Worm (Caenorhabditis elegans): ENCODE measurements around the gene F21C10.6.
A peak's percentile ranks its signal among the peaks of the same experiment; 100 is the strongest.

F21C10.6 gene

DNA sequence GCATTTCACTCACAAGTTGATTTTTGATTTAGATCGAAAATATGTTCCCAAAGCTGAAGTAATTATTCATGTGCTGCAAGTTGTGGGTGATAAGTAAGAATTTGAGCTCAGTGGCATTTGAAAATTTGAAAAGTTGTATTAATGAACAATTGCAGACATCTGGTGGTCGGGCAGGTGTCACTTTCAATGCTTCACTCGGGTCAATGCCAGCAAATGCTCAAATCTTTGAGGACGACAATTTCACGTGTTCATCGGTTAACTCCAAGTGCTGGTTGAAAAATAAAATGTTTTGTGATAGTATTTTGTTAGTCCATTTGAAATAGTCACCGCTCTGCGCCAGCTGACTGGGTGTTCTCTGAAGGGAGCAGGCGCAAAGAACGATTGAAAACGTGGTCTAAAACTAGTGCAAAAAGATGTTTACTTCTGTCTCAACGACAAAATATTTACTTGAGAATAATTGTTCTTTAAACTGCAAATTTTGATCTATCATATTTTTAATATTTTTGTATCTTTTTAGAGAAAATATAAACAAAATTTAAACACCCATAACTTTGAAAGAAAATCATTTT, 30.1 kb upstream of the F21C10.6 start (continued):
- TF ChIP-seq ceh-20 (GFP tag; IDR thresholded peaks at IDR 0.05) (no peak), dmd-9 (GFP tag; IDR thresholded peaks at IDR 0.05) (no peak), duxl-1 (tag; optimal IDR thresholded peaks at IDR 0.05; ENCODE audit: poor library complexity) (no peak), pqm-1 (tag; optimal IDR thresholded peaks at IDR 0.05) (no peak), F44E2.7 (GFP tag; IDR thresholded peaks at IDR 0.05) (no peak), snpc-1.2 (GFP tag; IDR thresholded peaks at IDR 0.05) (no peak), php-3 (GFP tag; IDR thresholded peaks at IDR 0.05) (no peak), fkh-10 (GFP tag; optimal IDR thresholded peaks at IDR 0.05) (no peak), nhr-10 (tag; optimal IDR thresholded peaks at IDR 0.05) (no peak), tra-1 (GFP tag; IDR thresholded peaks at IDR 0.05) (no peak), D1046.2 (GFP tag; IDR thresholded peaks at IDR 0.05) (no peak), nhr-111 (GFP tag; optimal IDR thresholded peaks at IDR 0.05) (no peak), Y48G9A.11 (GFP tag; IDR thresholded peaks at IDR 0.05) (no peak), F10B5.3 (tag; optimal IDR thresholded peaks at IDR 0.05) (no peak), ztf-11 (tag; optimal IDR thresholded peaks at IDR 0.05) (no peak), dmd-8 (GFP tag; IDR thresholded peaks at IDR 0.05) (no peak), ces-1 (GFP tag; optimal IDR thresholded peaks at IDR 0.05) (no peak), zfp-2 (tag; optimal IDR thresholded peaks at IDR 0.05) (no peak), mep-1 (tag; optimal IDR thresholded peaks at IDR 0.05) (peak; percentile 54), saeg-2 (GFP tag; IDR thresholded peaks at IDR 0.05) (no peak), lin-15B (tag; optimal IDR thresholded peaks at IDR 0.05) (no peak), unc-39 (tag; optimal IDR thresholded peaks at IDR 0.05) (no peak), zag-1 (tag; optimal IDR thresholded peaks at IDR 0.05) (no peak), aha-1 (tag) (peak; percentile 19), madf-5 (GFP tag; IDR thresholded peaks at IDR 0.05) (no peak), hlh-11 (tag; optimal IDR thresholded peaks at IDR 0.05) (peak; percentile 91), daf-8 (GFP tag; IDR thresholded peaks at IDR 0.05) (no peak), Y75B8A.6 (GFP tag; IDR thresholded peaks at IDR 0.05) (no peak), jun-1 (tag; optimal IDR thresholded peaks at IDR 0.05) (no peak), nhr-237 (tag; optimal IDR thresholded peaks at IDR 0.05) (no peak), madf-9 (GFP tag; conservative IDR thresholded peaks at IDR 0.05) (no peak), arid-1 (GFP tag; conservative IDR thresholded peaks at IDR 0.05) (no peak), nhr-28 (tag; optimal IDR thresholded peaks at IDR 0.05) (peak; percentile 80), hlh-30 (tag; optimal IDR thresholded peaks at IDR 0.05; ENCODE audit: insufficient read depth) (peak; percentile 92), gei-8 (GFP tag; optimal IDR thresholded peaks at IDR 0.05) (no peak), sdz-12 (GFP tag; optimal IDR thresholded peaks at IDR 0.05) (no peak), F49E8.2 (tag; optimal IDR thresholded peaks at IDR 0.05; ENCODE audit: borderline replicate concordance) (no peak), mxl-3 (GFP tag; optimal IDR thresholded peaks at IDR 0.05) (peak; percentile 11), lin-13 (GFP tag; optimal IDR thresholded peaks at IDR 0.05) (no peak), mdt-29 (GFP tag; IDR thresholded peaks at IDR 0.05) (0 out of 2 replicates have a peak, but pooled peaks have one; percentile 53), mes-2 (tag; optimal IDR thresholded peaks at IDR 0.05; ENCODE audit: poor library complexity, severe bottlenecking) (no peak), R02D3.7 (tag; optimal IDR thresholded peaks at IDR 0.05) (no peak), ceh-62 (tag; optimal IDR thresholded peaks at IDR 0.05) (no peak), snpc-4 (tag; optimal IDR thresholded peaks at IDR 0.05) (no peak), daf-16 (GFP tag; optimal IDR thresholded peaks at IDR 0.05) (peak in 1 of 2 experiments; percentile 95), daf-16 (tag; optimal IDR thresholded peaks at IDR 0.05) (peak; percentile 99), ama-1 (optimal IDR thresholded peaks at IDR 0.05) (no peak), mxl-2 (GFP tag; conservative IDR thresholded peaks at IDR 0.05) (peak; percentile 54; the same call in 1 of the 2 replicates), ztf-7 (tag; optimal IDR thresholded peaks at IDR 0.05) (no peak), lir-3 (tag; optimal IDR thresholded peaks at IDR 0.05) (no peak), attf-4 (tag; optimal IDR thresholded peaks at IDR 0.05) (no peak), ceh-32 (tag; optimal IDR thresholded peaks at IDR 0.05; ENCODE audit: poor library complexity) (no peak)
